Fruit fly (Drosophila melanogaster) whole organism, embryonic: Measurements from ENCODE around the gene CG14995.

ENCODE experiments used
- CG10147 ChIP-seq: fragments of 200-800 bp; sonication (Bioruptor generic); optimal IDR thresholded peaks from 2 replicates; lab custom pipeline; 2019; ENCODE audit warnings: missing biosample characterization, mild to moderate bottlenecking, missing genetic modification characterization, moderate library complexity
- CG11247 ChIP-seq: fragments of 200-800 bp; sonication (Bioruptor generic); IDR thresholded peaks from 2 replicates; pipeline ENCODE4 v1.3.6; 2022; ENCODE audit warnings: missing biosample characterization, missing genetic modification characterization
- CG11456 ChIP-seq: fragments of 200-800 bp; sonication (Bioruptor generic); IDR thresholded peaks from 3 replicates; pipeline ENCODE4 v1.3.6; 2022; ENCODE audit warnings: missing biosample characterization, missing genetic modification characterization
- CG1233 ChIP-seq: fragments of 200-800 bp; sonication (Bioruptor generic); optimal IDR thresholded peaks from 4 replicates; lab custom pipeline; 2018; ENCODE audit warnings: missing biosample characterization, mild to moderate bottlenecking, missing genetic modification characterization
- CG13123 ChIP-seq: fragments of 200-800 bp; sonication (Bioruptor generic); optimal IDR thresholded peaks from 2 replicates; lab custom pipeline; 2016; ENCODE audit warnings: missing biosample characterization, missing genetic modification characterization
- CG13894 ChIP-seq: fragments of 200-800 bp; sonication (Bioruptor generic); optimal IDR thresholded peaks from 3 replicates; lab custom pipeline; 2018; ENCODE audit warnings: missing biosample characterization, mild to moderate bottlenecking, missing genetic modification characterization, moderate library complexity
- CG14710 ChIP-seq: fragments of 200-800 bp; sonication (Bioruptor generic); optimal IDR thresholded peaks from 3 replicates; lab custom pipeline; 2019; ENCODE audit warnings: missing biosample characterization, mild to moderate bottlenecking, missing genetic modification characterization, moderate library complexity
- CG15514 ChIP-seq: fragments of 200-800 bp; sonication (Bioruptor generic); optimal IDR thresholded peaks from 3 replicates; lab custom pipeline; 2017; ENCODE audit warnings: missing biosample characterization, missing genetic modification characterization, mild to moderate bottlenecking, moderate library complexity, missing genetic modification reagents
- CG17568 ChIP-seq: fragments of 200-800 bp; sonication (Bioruptor generic); optimal IDR thresholded peaks from 2 replicates; lab custom pipeline; 2018; ENCODE audit warnings: missing biosample characterization, mild to moderate bottlenecking, missing genetic modification characterization, moderate library complexity
- CG18011 ChIP-seq: fragments of 200-800 bp; sonication (Bioruptor generic); optimal IDR thresholded peaks from 2 replicates; lab custom pipeline; 2017; ENCODE audit warnings: missing biosample characterization, missing genetic modification characterization, mild to moderate bottlenecking, moderate library complexity, missing genotype
- CG2116 ChIP-seq: fragments of 200-800 bp; sonication (Bioruptor generic); optimal IDR thresholded peaks from 3 replicates; lab custom pipeline; 2018; ENCODE audit warnings: missing biosample characterization, mild to moderate bottlenecking, missing genetic modification characterization
- CG3065 ChIP-seq: fragments of 200-800 bp; sonication (Bioruptor generic); optimal IDR thresholded peaks from 2 replicates; lab custom pipeline; 2016; ENCODE audit warnings: missing biosample characterization, missing genetic modification characterization
- CG31224 ChIP-seq: fragments of 200-800 bp; sonication (Bioruptor generic); IDR thresholded peaks from 2 replicates; pipeline ENCODE4 v1.3.6; 2022; ENCODE audit warnings: missing biosample characterization, missing genetic modification characterization
- CG32532 ChIP-seq: fragments of 200-800 bp; sonication (Bioruptor generic); IDR thresholded peaks from 2 replicates; pipeline ENCODE4 v1.3.6; 2022; ENCODE audit warnings: missing biosample characterization, missing genetic modification characterization
- CG32772 ChIP-seq: fragments of 200-800 bp; sonication (Bioruptor generic); IDR thresholded peaks from 2 replicates; pipeline ENCODE4 v1.3.6; 2022; ENCODE audit warnings: missing biosample characterization, missing genetic modification characterization
- CG3838 ChIP-seq: fragments of 200-800 bp; sonication (Bioruptor generic); optimal IDR thresholded peaks from 3 replicates; lab custom pipeline; 2016; ENCODE audit warnings: missing biosample characterization, missing genetic modification characterization
- CG9215 ChIP-seq: fragments of 200-800 bp; sonication (Bioruptor generic); IDR thresholded peaks from 2 replicates; pipeline ENCODE4 v1.3.6; 2022; ENCODE audit warnings: missing biosample characterization, missing genetic modification characterization
- CG9817 ChIP-seq: fragments of 200-800 bp; sonication (Bioruptor generic); optimal IDR thresholded peaks from 2 replicates; lab custom pipeline; 2018; ENCODE audit warnings: missing biosample characterization, mild to moderate bottlenecking, missing genetic modification characterization, moderate library complexity
- CkIIα-i1 ChIP-seq: fragments of 200-800 bp; sonication (Bioruptor generic); IDR thresholded peaks from 2 replicates; pipeline ENCODE4 v1.3.6; 2022; ENCODE audit warnings: missing biosample characterization, missing genetic modification characterization
- Dbx ChIP-seq: fragments of 200-800 bp; sonication (Bioruptor generic); IDR thresholded peaks from 3 replicates; pipeline ENCODE4 v1.3.6; 2022; ENCODE audit warnings: missing biosample characterization, missing genetic modification characterization
- Dip2 ChIP-seq: fragments of 200-800 bp; sonication (Bioruptor generic); IDR thresholded peaks from 2 replicates; pipeline ENCODE4 v1.3.6; 2022; ENCODE audit warnings: missing biosample characterization, missing genetic modification characterization
- Fer3 ChIP-seq: fragments of 200-800 bp; sonication (Bioruptor generic); optimal IDR thresholded peaks from 2 replicates; lab custom pipeline; 2018; ENCODE audit warnings: missing biosample characterization, mild to moderate bottlenecking, missing genetic modification characterization, moderate library complexity
- HLH3B ChIP-seq: fragments of 200-800 bp; sonication (Bioruptor generic); IDR thresholded peaks from 2 replicates; pipeline ENCODE4 v1.3.6; 2022; ENCODE audit warnings: missing biosample characterization, missing genetic modification characterization
- HLH4C ChIP-seq: fragments of 200-800 bp; sonication (Bioruptor generic); IDR thresholded peaks from 3 replicates; pipeline ENCODE4 v1.3.6; 2022; ENCODE audit warnings: missing biosample characterization, missing genetic modification characterization; ENCODE audit not compliant: partially characterized antibody
- Nf-YB ChIP-seq: fragments of 200-800 bp; sonication (Bioruptor generic); optimal IDR thresholded peaks from 3 replicates; lab custom pipeline; 2019; ENCODE audit warnings: missing biosample characterization, mild to moderate bottlenecking, missing genetic modification characterization, moderate library complexity
- NfI ChIP-seq: fragments of 200-800 bp; sonication (Bioruptor generic); optimal IDR thresholded peaks from 3 replicates; lab custom pipeline; 2018; ENCODE audit warnings: missing biosample characterization, mild to moderate bottlenecking, missing genetic modification characterization, moderate library complexity
- PHDP ChIP-seq: fragments of 200-800 bp; sonication (Bioruptor generic); optimal IDR thresholded peaks from 3 replicates; lab custom pipeline; 2018; ENCODE audit warnings: missing biosample characterization, mild to moderate bottlenecking, missing genetic modification characterization, moderate library complexity
- YL-1 ChIP-seq: fragments of 200-800 bp; sonication (Bioruptor generic); optimal IDR thresholded peaks from 3 replicates; lab custom pipeline; 2017; ENCODE audit warnings: missing biosample characterization, mild to moderate bottlenecking, missing genetic modification characterization
- ase ChIP-seq: fragments of 200-800 bp; sonication (Bioruptor generic); IDR thresholded peaks from 3 replicates; pipeline ENCODE4 v1.3.6; 2022; ENCODE audit warnings: missing biosample characterization, missing genetic modification characterization
- crp ChIP-seq, 2 experiments: fragments of 200-800 bp; sonication (Bioruptor generic); optimal IDR thresholded peaks; 2 replicates in 1 of 2; 3 replicates in 1 of 2; lab custom pipeline; 2017; ENCODE audit warnings: missing biosample characterization in 2 of 2, missing genetic modification characterization in 2 of 2, mild to moderate bottlenecking in 1 of 2, moderate library complexity in 1 of 2
- dimm ChIP-seq: fragments of 200-800 bp; sonication (Bioruptor generic); IDR thresholded peaks from 2 replicates; pipeline ENCODE4 v1.3.6; 2022; ENCODE audit warnings: missing biosample characterization, missing genetic modification characterization
- ewg ChIP-seq: fragments of 200-800 bp; sonication (Bioruptor generic); optimal IDR thresholded peaks from 3 replicates; lab custom pipeline; 2017; ENCODE audit warnings: mild to moderate bottlenecking, missing biosample characterization, missing genetic modification reagents, missing genetic modification characterization
- ftz-f1 ChIP-seq: fragments of 200-800 bp; sonication (Bioruptor generic); optimal IDR thresholded peaks from 2 replicates; lab custom pipeline; 2016; ENCODE audit warnings: missing biosample characterization, missing genetic modification characterization
- gcm ChIP-seq: fragments of 200-800 bp; sonication (Bioruptor generic); optimal IDR thresholded peaks from 2 replicates; lab custom pipeline; 2019; ENCODE audit warnings: missing biosample characterization, mild to moderate bottlenecking, missing genetic modification characterization, moderate library complexity
- gem ChIP-seq: fragments of 200-800 bp; sonication (Bioruptor generic); optimal IDR thresholded peaks from 2 replicates; lab custom pipeline; 2019; ENCODE audit warnings: missing biosample characterization, mild to moderate bottlenecking, missing genetic modification characterization, moderate library complexity
- h ChIP-seq: fragments of >200 bp; optimal IDR thresholded peaks from 2 replicates; lab custom pipeline; 2017
- hkb ChIP-seq, 2 experiments: fragments of 200-800 bp in 1 of 2; fragments of >200 bp in 1 of 2; sonication (Bioruptor generic) in 1 of 2; IDR thresholded peaks in 1 of 2; optimal IDR thresholded peaks in 1 of 2; 2 replicates each; pipeline versions ENCODE4 v1.3.6 to Lab custom; 2017 to 2022; ENCODE audit warnings: missing biosample characterization in 1 of 2, missing genetic modification characterization in 1 of 2
- inv ChIP-seq: fragments of 200-800 bp; sonication (Bioruptor generic); IDR thresholded peaks from 2 replicates; pipeline ENCODE4 v1.3.6; 2022; ENCODE audit warnings: missing biosample characterization, missing genetic modification characterization; ENCODE audit not compliant: partially characterized antibody
- jigr1 ChIP-seq: fragments of 200-800 bp; sonication (Bioruptor generic); IDR thresholded peaks from 3 replicates; pipeline ENCODE4 v1.3.6; 2022; ENCODE audit warnings: missing biosample characterization, missing genetic modification characterization
- otp ChIP-seq: fragments of 200-800 bp; sonication (Bioruptor generic); IDR thresholded peaks from 3 replicates; pipeline ENCODE4, ENCODE4 v1.3.6; 2022; ENCODE audit warnings: missing biosample characterization, missing genetic modification characterization
- pan ChIP-seq, 4 experiments: fragments of >200 bp in 3 of 4; fragments of 200-800 bp in 1 of 4; sonication (Bioruptor generic) in 1 of 4; optimal IDR thresholded peaks in 3 of 4; IDR thresholded peaks in 1 of 4; 2 replicates each; pipeline versions ENCODE4 v1.3.6 to Lab custom; 2017 to 2022; ENCODE audit warnings: missing biosample characterization in 2 of 4, missing genetic modification characterization in 2 of 4, mixed read lengths in 1 of 4
- pfk ChIP-seq: fragments of 200-800 bp; sonication (Bioruptor generic); optimal IDR thresholded peaks from 2 replicates; lab custom pipeline; 2018; ENCODE audit warnings: missing biosample characterization, mild to moderate bottlenecking, missing genetic modification characterization, moderate library complexity
- pzg ChIP-seq: fragments of 200-800 bp; sonication (Bioruptor generic); optimal IDR thresholded peaks from 3 replicates; lab custom pipeline; 2018; ENCODE audit warnings: missing biosample characterization, mild to moderate bottlenecking, missing genetic modification characterization, moderate library complexity
- sd ChIP-seq: fragments of 200-800 bp; sonication (Bioruptor generic); optimal IDR thresholded peaks from 3 replicates; lab custom pipeline; 2018; ENCODE audit warnings: missing biosample characterization, mild to moderate bottlenecking, missing genetic modification characterization, moderate library complexity
- sisA ChIP-seq: fragments of 200-800 bp; sonication (Bioruptor generic); IDR thresholded peaks from 2 replicates; pipeline ENCODE4 v1.3.6; 2022; ENCODE audit warnings: missing biosample characterization, missing genetic modification characterization
- vvl ChIP-seq: fragments of 200-800 bp; sonication (Bioruptor generic); IDR thresholded peaks from 2 replicates; pipeline ENCODE4 v1.3.6; 2022; ENCODE audit warnings: missing biosample characterization, missing genetic modification characterization

Gene CG14995

DNA sequence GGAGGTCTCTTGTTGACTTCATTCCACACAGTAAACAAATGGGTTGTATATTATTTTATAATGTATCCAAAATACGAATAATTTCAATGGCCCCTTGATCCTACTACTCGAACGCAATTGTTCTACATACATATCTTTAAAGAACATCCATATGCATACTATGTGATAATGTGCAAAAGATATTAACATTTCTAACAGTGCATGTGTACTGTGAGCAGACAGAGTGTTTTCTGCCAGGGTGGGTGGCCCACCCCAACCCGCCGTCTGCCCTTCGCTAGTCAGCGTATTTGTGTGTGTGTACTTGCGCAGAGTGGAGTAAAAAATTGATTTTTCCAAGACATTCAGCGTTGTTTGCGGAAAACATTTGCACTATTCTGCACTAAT is 32.1 kb downstream of the CG14995 start (continued):
- TF ChIP-seq CG10147 (GFP tag; lab: Kevin White, UChicago): peak; percentile 29
- TF ChIP-seq CG11247 (GFP tag; lab: Robert Waterston, UW): peak; percentile 67
- no peak for TF ChIP-seq HLH4C (GFP tag; lab: Robert Waterston, UW)
- peak; percentile 61 for TF ChIP-seq CG31224 (GFP tag; lab: Robert Waterston, UW)
- TF ChIP-seq PHDP (tag; lab: Kevin White, UChicago): peak; percentile 69
- TF ChIP-seq CG2116: no peak
- no peak for TF ChIP-seq gcm (GFP tag; lab: Kevin White, UChicago)
- peak; percentile 32 for TF ChIP-seq CG13123 (GFP tag; lab: Kevin White, UChicago)
- peak; percentile 51; the same call in 2 of the 3 replicates for TF ChIP-seq jigr1 (GFP tag; lab: Robert Waterston, UW)
- no peak for TF ChIP-seq Nf-YB
- no peak for TF ChIP-seq pfk (GFP tag; lab: Kevin White, UChicago)
- TF ChIP-seq NfI: peak; percentile 75
- peak; percentile 4 for TF ChIP-seq CG17568 (GFP tag; lab: Kevin White, UChicago)
- no peak for TF ChIP-seq CG3065 (GFP tag; lab: Kevin White, UChicago)
- TF ChIP-seq sisA (GFP tag; lab: Robert Waterston, UW): peak; percentile 82
- TF ChIP-seq CG13894 (tag; lab: Kevin White, UChicago): no peak
- TF ChIP-seq vvl (GFP tag; lab: Robert Waterston, UW): peak; percentile 82
- TF ChIP-seq Dbx (GFP tag; lab: Robert Waterston, UW): peak; percentile 59
- TF ChIP-seq HLH3B: peak; percentile 82
- TF ChIP-seq h: no peak
- peak; percentile 41; the same call in 1 of the 2 replicates for TF ChIP-seq CG9215 (GFP tag; lab: Robert Waterston, UW)
- TF ChIP-seq YL-1 (GFP tag; lab: Kevin White, UChicago): no peak
- TF ChIP-seq hkb (optimal IDR thresholded peaks at IDR 0.05; lab: Kevin White, UChicago): no peak
- TF ChIP-seq hkb (GFP tag; IDR thresholded peaks at IDR 0.05; lab: Robert Waterston, UW): peak; percentile 80
- no peak for TF ChIP-seq pzg (GFP tag; lab: Kevin White, UChicago)
- TF ChIP-seq otp (GFP tag; lab: Robert Waterston, UW): peak; percentile 64; the same call in 1 of the 3 replicates
- no peak for TF ChIP-seq crp (GFP tag; optimal IDR thresholded peaks at IDR 0.05; lab: Kevin White, UChicago)
- TF ChIP-seq dimm (GFP tag; lab: Robert Waterston, UW): 0 out of 2 replicates have a peak, but pooled peaks have one; percentile 28
- TF ChIP-seq Fer3 (tag; lab: Kevin White, UChicago): peak; percentile 81
- peak; percentile 78 for TF ChIP-seq ase (GFP tag; lab: Robert Waterston, UW)
- no peak for TF ChIP-seq Dip2 (GFP tag; lab: Robert Waterston, UW)
- TF ChIP-seq pan (optimal IDR thresholded peaks at IDR 0.05; lab: Kevin White, UChicago): no peak
- peak in 1 of 2 experiments; percentile 81 for TF ChIP-seq pan (GFP tag; optimal IDR thresholded peaks at IDR 0.05 in 1 of 2, IDR thresholded peaks at IDR 0.05 in 1 of 2)
- peak; percentile 56 for TF ChIP-seq CG9817 (tag; lab: Kevin White, UChicago)
- peak; percentile 4 for TF ChIP-seq CG14710 (tag; lab: Kevin White, UChicago)
- peak; percentile 71 for TF ChIP-seq ewg (GFP tag; lab: Kevin White, UChicago)
- no peak for TF ChIP-seq sd (tag; lab: Kevin White, UChicago)
- no peak for TF ChIP-seq inv
- TF ChIP-seq CG3838 (GFP tag; lab: Kevin White, UChicago): no peak
- peak; percentile 64 for TF ChIP-seq gem
- peak; percentile 69 for TF ChIP-seq CG32772 (GFP tag; lab: Robert Waterston, UW)
- TF ChIP-seq CG11456 (GFP tag; lab: Robert Waterston, UW): peak; percentile 79
- peak; percentile 15 for TF ChIP-seq CG1233 (GFP tag; lab: Kevin White, UChicago)
- TF ChIP-seq CG32532 (GFP tag; lab: Robert Waterston, UW): peak; percentile 79
- no peak for TF ChIP-seq ftz-f1 (GFP tag; lab: Kevin White, UChicago)
- peak; percentile 22; the same call in 1 of the 2 replicates for TF ChIP-seq CkIIα-i1 (GFP tag; lab: Robert Waterston, UW)
- no peak for TF ChIP-seq CG18011
- peak; percentile 50 for TF ChIP-seq CG15514 (GFP tag; lab: Kevin White, UChicago)
